Fruit fly (Drosophila melanogaster): ENCODE results near the gene CG10068.

- TF ChIP-seq Mio (GFP tag; optimal IDR thresholded peaks at IDR 0.05), result no peak
- no peak for TF ChIP-seq ey (GFP tag; optimal IDR thresholded peaks at IDR 0.05)
- no peak for TF ChIP-seq CG32264 (GFP tag; optimal IDR thresholded peaks at IDR 0.05)
- TF ChIP-seq usp (GFP tag; optimal IDR thresholded peaks at IDR 0.05), result no peak
- no peak for TF ChIP-seq dl (GFP tag; optimal IDR thresholded peaks at IDR 0.05; ENCODE audit: insufficient read depth in 1 of 2, partially characterized antibody in 2 of 2)
- TF ChIP-seq h (GFP tag; optimal IDR thresholded peaks at IDR 0.05), result no peak
- no peak for TF ChIP-seq br (GFP tag; optimal IDR thresholded peaks at IDR 0.05)
- TF ChIP-seq OdsH (GFP tag; optimal IDR thresholded peaks at IDR 0.05), result no peak
- no peak for TF ChIP-seq psq (GFP tag; optimal IDR thresholded peaks at IDR 0.05)
- TF ChIP-seq fru (GFP tag; optimal IDR thresholded peaks at IDR 0.05), result no peak
- no peak for TF ChIP-seq CrebA (GFP tag; optimal IDR thresholded peaks at IDR 0.05; ENCODE audit: borderline replicate concordance)
- TF ChIP-seq Abd-B (GFP tag; optimal IDR thresholded peaks at IDR 0.05), result no peak
- TF ChIP-seq lola (GFP tag; optimal IDR thresholded peaks at IDR 0.05), result no peak
- TF ChIP-seq GATAd (GFP tag; optimal IDR thresholded peaks at IDR 0.05), result no peak
Measured at dm6 chr3R:7174755-7175154, 46.9 kb upstream of the CG10068 start.
